Fruit fly (Drosophila melanogaster): ENCODE measurements around the gene CG2187.

CG2187 gene

dm6 chr3R:31777482-31778165 is 19.2 kb upstream of the CG2187 start:
- no peak for TF ChIP-seq fd96Ca (GFP tag; IDR thresholded peaks at IDR 0.05)
- no peak for TF ChIP-seq D1 (tag; optimal IDR thresholded peaks at IDR 0.05)
- TF ChIP-seq EcR (GFP tag; optimal IDR thresholded peaks at IDR 0.05), result no peak
- no peak for TF ChIP-seq CG9948 (tag; optimal IDR thresholded peaks at IDR 0.05)

DNA sequence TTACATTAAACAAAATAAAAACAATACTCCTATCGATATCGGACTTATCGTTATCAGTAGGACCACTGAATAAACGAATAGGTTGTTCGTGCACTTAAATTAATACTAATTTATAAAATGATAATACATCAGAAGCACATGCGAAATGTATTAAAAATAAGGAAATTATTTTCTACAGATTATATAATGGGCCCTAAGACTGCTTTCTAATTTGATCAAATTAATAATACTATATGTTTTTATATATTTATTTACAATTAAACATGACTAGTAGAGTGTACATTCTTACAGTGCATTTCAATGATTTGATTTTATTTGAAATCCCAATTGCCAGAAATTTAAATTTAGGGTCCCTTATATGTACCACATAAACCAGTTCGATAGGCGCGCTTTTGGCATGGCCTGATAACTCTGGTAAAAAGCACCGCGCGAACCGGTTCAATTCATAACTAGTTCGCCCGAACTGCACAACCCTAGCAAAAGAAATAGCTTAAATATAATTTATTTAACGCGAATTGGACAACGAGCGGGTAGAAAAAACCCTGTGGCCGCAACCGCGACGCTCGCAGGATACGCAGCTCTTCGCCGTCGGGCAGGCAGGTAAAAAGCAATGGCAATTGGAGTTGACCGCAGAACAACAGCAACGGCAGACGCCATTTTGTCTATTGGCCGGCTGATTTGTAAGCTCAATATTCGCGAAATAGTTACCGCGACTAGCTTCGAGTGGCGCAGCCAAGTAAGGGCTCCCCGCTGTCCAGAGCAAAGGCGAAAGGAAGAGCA is 18.3 kb upstream of the CG2187 start, which contains the start of the genes CG2126 and faf:
Gene CG2126, minus strand, starts transcription at position 70 of the 780 bp plus-strand sequence.
Gene faf, plus strand, starts transcription at position 438 of the 780 bp plus-strand sequence.
- TF ChIP-seq CG13204 (GFP tag; optimal IDR thresholded peaks at IDR 0.05), result no peak
- peak; percentile 51; the same call in 1 of the 2 replicates for TF ChIP-seq Ets98B (GFP tag; IDR thresholded peaks at IDR 0.05)
- TF ChIP-seq Snoo (tag; optimal IDR thresholded peaks at IDR 0.05), result peak; percentile 53
- peak; percentile 67 for TF ChIP-seq CG17806 (tag; optimal IDR thresholded peaks at IDR 0.05)
- peak; percentile 53; the same call in 1 of the 2 replicates for TF ChIP-seq CG12605 (GFP tag; IDR thresholded peaks at IDR 0.05)
- peak; percentile 79 for TF ChIP-seq CG8159 (tag; optimal IDR thresholded peaks at IDR 0.05)
- TF ChIP-seq rn (GFP tag; IDR thresholded peaks at IDR 0.05), result peak; percentile 22; the same call in 1 of the 2 replicates
- no peak for TF ChIP-seq EcR (GFP tag; optimal IDR thresholded peaks at IDR 0.05)
- TF ChIP-seq CG9948 (tag; optimal IDR thresholded peaks at IDR 0.05), result no peak
- TF ChIP-seq CG15710 (tag; optimal IDR thresholded peaks at IDR 0.05), result peak; percentile 65
- TF ChIP-seq CG32121 (GFP tag; IDR thresholded peaks at IDR 0.05), result peak; percentile 76
- TF ChIP-seq CG34367 (tag; optimal IDR thresholded peaks at IDR 0.05), result peak; percentile 55
- TF ChIP-seq CG4496 (GFP tag; IDR thresholded peaks at IDR 0.05), result peak; percentile 70
- TF ChIP-seq Pif1A (GFP tag; optimal IDR thresholded peaks at IDR 0.05), result no peak

- TF ChIP-seq Pif1B (GFP tag; optimal IDR thresholded peaks at IDR 0.05), result peak; percentile 5
- no peak for TF ChIP-seq CG17806 (tag; optimal IDR thresholded peaks at IDR 0.05)
- TF ChIP-seq CG4496 (GFP tag; IDR thresholded peaks at IDR 0.05), result no peak
- TF ChIP-seq fd96Ca (GFP tag; IDR thresholded peaks at IDR 0.05), result no peak
- TF ChIP-seq CG14655 (GFP tag; optimal IDR thresholded peaks at IDR 0.05), result no peak
- no peak for TF ChIP-seq gl (tag; optimal IDR thresholded peaks at IDR 0.05)
These were observed 13.5 kb upstream of the CG2187 start, which contains the start of the genes betaGlu and sip3 for dm6 chr3R:31771790-31772576. TSS of gene betaGlu (minus strand) at chr3R:31771848. TSS of gene sip3 (plus strand) at chr3R:31772219.

- TF ChIP-seq CG15710 (tag; optimal IDR thresholded peaks at IDR 0.05) (no peak), CG4496 (GFP tag; IDR thresholded peaks at IDR 0.05) (peak; percentile 89), Ets98B (GFP tag; IDR thresholded peaks at IDR 0.05) (peak; percentile 89), CG14655 (GFP tag; optimal IDR thresholded peaks at IDR 0.05) (peak; percentile 91), CG12605 (GFP tag; IDR thresholded peaks at IDR 0.05) (peak; percentile 68), CG32121 (GFP tag; IDR thresholded peaks at IDR 0.05) (peak; percentile 85), EcR (GFP tag; optimal IDR thresholded peaks at IDR 0.05) (no peak), rn (GFP tag; IDR thresholded peaks at IDR 0.05) (peak; percentile 63), gl (tag; optimal IDR thresholded peaks at IDR 0.05) (no peak), CG34367 (tag; optimal IDR thresholded peaks at IDR 0.05) (no peak), Snoo (tag; optimal IDR thresholded peaks at IDR 0.05) (no peak), fd96Ca (GFP tag; IDR thresholded peaks at IDR 0.05) (peak; percentile 93), CG17806 (tag; optimal IDR thresholded peaks at IDR 0.05) (peak; percentile 61), Pif1A (GFP tag; optimal IDR thresholded peaks at IDR 0.05) (peak; percentile 75), CG8301 (tag; optimal IDR thresholded peaks at IDR 0.05) (peak; percentile 92), CG10348 (GFP tag; IDR thresholded peaks at IDR 0.05) (no peak), CG13204 (GFP tag; optimal IDR thresholded peaks at IDR 0.05) (no peak), Pif1B (GFP tag; optimal IDR thresholded peaks at IDR 0.05) (peak; percentile 53), CG8159 (tag; optimal IDR thresholded peaks at IDR 0.05) (peak; percentile 45), CG9948 (tag; optimal IDR thresholded peaks at IDR 0.05) (peak; percentile 71)
These were observed 9.8 kb upstream of the CG2187 start for dm6 chr3R:31768198-31768597.

DNA sequence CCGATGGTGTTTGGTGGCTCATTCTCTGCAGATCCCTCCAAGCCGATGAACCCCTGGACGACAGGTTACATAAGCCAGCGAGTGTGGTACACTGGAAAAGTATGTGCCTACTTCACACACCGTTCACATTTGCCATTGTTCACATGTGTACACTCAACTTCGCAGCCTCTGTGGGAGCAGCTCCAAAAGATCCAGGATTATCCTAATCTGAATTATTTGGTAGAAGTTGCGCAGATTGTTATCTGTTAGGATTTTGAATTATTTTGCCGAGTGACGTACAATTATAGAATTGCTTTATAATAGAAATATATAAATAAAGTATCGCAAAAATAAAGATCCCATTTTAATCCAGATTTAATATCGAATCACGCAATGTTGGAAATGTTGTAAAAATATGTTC is 9.1 kb upstream of the CG2187 start:
- TF ChIP-seq CG8159 (tag; optimal IDR thresholded peaks at IDR 0.05) (peak; percentile 54), Pif1B (GFP tag; optimal IDR thresholded peaks at IDR 0.05) (peak; percentile 47), CG8301 (tag; optimal IDR thresholded peaks at IDR 0.05) (peak; percentile 71), rn (GFP tag; IDR thresholded peaks at IDR 0.05) (no peak), CG17806 (tag; optimal IDR thresholded peaks at IDR 0.05) (peak; percentile 32), fd96Ca (GFP tag; IDR thresholded peaks at IDR 0.05) (0 out of 3 replicates have a peak, but pooled peaks have one; percentile 25), CG12605 (GFP tag; IDR thresholded peaks at IDR 0.05) (no peak), Ets98B (GFP tag; IDR thresholded peaks at IDR 0.05) (no peak), CG14655 (GFP tag; optimal IDR thresholded peaks at IDR 0.05) (peak; percentile 84), Pif1A (GFP tag; optimal IDR thresholded peaks at IDR 0.05) (peak; percentile 56), CG34367 (tag; optimal IDR thresholded peaks at IDR 0.05) (peak; percentile 14), CG9948 (tag; optimal IDR thresholded peaks at IDR 0.05) (peak; percentile 47), CG4496 (GFP tag; IDR thresholded peaks at IDR 0.05) (no peak)
